Fruit fly (Drosophila melanogaster) whole organism, embryonic: ENCODE results near the gene fiz.

Experiments used
- BEAF-32 ChIP-seq: fragments of 200-800 bp; sonication (Bioruptor generic); optimal IDR thresholded peaks from 3 replicates; lab custom pipeline; 2017; ENCODE audit warnings: missing biosample characterization, missing genetic modification characterization, mild to moderate bottlenecking, moderate library complexity, missing genetic modification reagents
- C15 ChIP-seq: fragments of 200-800 bp; sonication (Bioruptor generic); IDR thresholded peaks from 3 replicates; pipeline ENCODE4 v1.3.6; 2022; ENCODE audit warnings: missing biosample characterization, missing genetic modification characterization
- CG10431 ChIP-seq: fragments of 200-800 bp; sonication (Bioruptor generic); optimal IDR thresholded peaks from 3 replicates; lab custom pipeline; 2018; ENCODE audit warnings: missing biosample characterization, mild to moderate bottlenecking, missing genetic modification characterization
- CG11504 ChIP-seq: fragments of 200-800 bp; sonication (Bioruptor generic); optimal IDR thresholded peaks from 3 replicates; lab custom pipeline; 2019; ENCODE audit warnings: missing biosample characterization, mild to moderate bottlenecking, missing genetic modification characterization, moderate library complexity
- CG12769 ChIP-seq: fragments of 200-800 bp; sonication (Bioruptor generic); optimal IDR thresholded peaks from 2 replicates; lab custom pipeline; 2019; ENCODE audit warnings: missing biosample characterization, mild to moderate bottlenecking, missing genetic modification characterization, moderate library complexity
- CG13123 ChIP-seq: fragments of 200-800 bp; sonication (Bioruptor generic); optimal IDR thresholded peaks from 2 replicates; lab custom pipeline; 2016; ENCODE audit warnings: missing biosample characterization, missing genetic modification characterization
- CG13287 ChIP-seq: fragments of 200-800 bp; sonication (Bioruptor generic); IDR thresholded peaks from 2 replicates; pipeline ENCODE4 v1.3.6; 2022; ENCODE audit warnings: missing biosample characterization, missing genetic modification characterization; ENCODE audit not compliant: partially characterized antibody
- CG14710 ChIP-seq: fragments of 200-800 bp; sonication (Bioruptor generic); optimal IDR thresholded peaks from 3 replicates; lab custom pipeline; 2019; ENCODE audit warnings: missing biosample characterization, mild to moderate bottlenecking, missing genetic modification characterization, moderate library complexity
- CG15011 ChIP-seq: fragments of 200-800 bp; sonication (Bioruptor generic); optimal IDR thresholded peaks from 3 replicates; lab custom pipeline; 2018; ENCODE audit warnings: missing biosample characterization, mild to moderate bottlenecking, missing genetic modification characterization
- CG16779 ChIP-seq: fragments of 200-800 bp; sonication (Bioruptor generic); IDR thresholded peaks from 2 replicates; pipeline ENCODE4 v1.3.6; 2022; ENCODE audit warnings: missing biosample characterization, missing genetic modification characterization
- CG16813 ChIP-seq: fragments of 200-800 bp; sonication (Bioruptor generic); IDR thresholded peaks from 3 replicates; pipeline ENCODE4 v1.3.6; 2022; ENCODE audit warnings: missing biosample characterization, missing genetic modification characterization; ENCODE audit not compliant: partially characterized antibody
- CG17912 ChIP-seq: fragments of 200-800 bp; sonication (Bioruptor generic); optimal IDR thresholded peaks from 2 replicates; lab custom pipeline; 2018; ENCODE audit warnings: missing biosample characterization, mild to moderate bottlenecking, missing genetic modification characterization
- CG18476 ChIP-seq: fragments of 200-800 bp; sonication (Bioruptor generic); optimal IDR thresholded peaks from 2 replicates; lab custom pipeline; 2016; ENCODE audit warnings: missing biosample characterization, mild to moderate bottlenecking, missing genetic modification characterization
- CG2120 ChIP-seq: fragments of 200-800 bp; sonication (Bioruptor generic); optimal IDR thresholded peaks from 3 replicates; lab custom pipeline; 2016; ENCODE audit warnings: missing biosample characterization, missing genetic modification characterization
- CG30403 ChIP-seq: fragments of 200-800 bp; sonication (Bioruptor generic); optimal IDR thresholded peaks from 3 replicates; lab custom pipeline; 2016; ENCODE audit warnings: missing biosample characterization, missing genetic modification characterization
- CG3838 ChIP-seq: fragments of 200-800 bp; sonication (Bioruptor generic); optimal IDR thresholded peaks from 3 replicates; lab custom pipeline; 2016; ENCODE audit warnings: missing biosample characterization, missing genetic modification characterization
- CG4360 ChIP-seq: fragments of 200-800 bp; sonication (Bioruptor generic); IDR thresholded peaks from 2 replicates; pipeline ENCODE4 v1.3.6; 2022; ENCODE audit warnings: missing biosample characterization, missing genetic modification characterization
- CG43689 ChIP-seq: fragments of 200-800 bp; sonication (Bioruptor generic); IDR thresholded peaks from 2 replicates; pipeline ENCODE4 v1.3.6; 2022; ENCODE audit warnings: missing biosample characterization, missing genetic modification characterization
- CG6791 ChIP-seq: fragments of 200-800 bp; sonication (Bioruptor generic); IDR thresholded peaks from 3 replicates; pipeline ENCODE4 v1.3.6; 2022; ENCODE audit warnings: missing biosample characterization, missing genetic modification characterization; ENCODE audit not compliant: partially characterized antibody
- CG7963 ChIP-seq: fragments of 200-800 bp; sonication (Bioruptor generic); IDR thresholded peaks from 3 replicates; pipeline ENCODE4 v1.3.6; 2022; ENCODE audit warnings: missing biosample characterization, missing genetic modification characterization; ENCODE audit not compliant: partially characterized antibody
- CG9437 ChIP-seq: fragments of 200-800 bp; sonication (Bioruptor generic); optimal IDR thresholded peaks from 2 replicates; lab custom pipeline; 2018; ENCODE audit warnings: missing biosample characterization, mild to moderate bottlenecking, missing genetic modification characterization
- CTCF ChIP-seq: fragments of 200-800 bp; sonication (Bioruptor generic); optimal IDR thresholded peaks from 2 replicates; lab custom pipeline; 2017; ENCODE audit warnings: missing biosample characterization, mild to moderate bottlenecking, missing genetic modification characterization, moderate library complexity
- D ChIP-seq, 2 experiments: fragments of 200-800 bp in 1 of 2; fragments of >200 bp in 1 of 2; sonication (Bioruptor generic) in 1 of 2; optimal IDR thresholded peaks; 2 replicates in 1 of 2; 3 replicates in 1 of 2; lab custom pipeline; 2017; ENCODE audit warnings: mild to moderate bottlenecking in 1 of 2, missing biosample characterization in 1 of 2, missing genetic modification characterization in 1 of 2, missing genetic modification reagents in 1 of 2
- D19A ChIP-seq: fragments of 200-800 bp; optimal IDR thresholded peaks from 3 replicates; lab custom pipeline; 2019; ENCODE audit warnings: missing biosample characterization, mild to moderate bottlenecking, missing genetic modification characterization, moderate library complexity
- Dip3 ChIP-seq: fragments of 200-800 bp; sonication (Bioruptor generic); optimal IDR thresholded peaks from 3 replicates; lab custom pipeline; 2016; ENCODE audit warnings: missing biosample characterization, missing genetic modification characterization
- Drgx ChIP-seq: fragments of 200-800 bp; sonication (Bioruptor generic); IDR thresholded peaks from 2 replicates; pipeline ENCODE4 v1.3.6; 2022; ENCODE audit warnings: missing biosample characterization, missing genetic modification characterization
- Hand ChIP-seq: fragments of 200-800 bp; sonication (Bioruptor generic); optimal IDR thresholded peaks from 2 replicates; lab custom pipeline; 2017; ENCODE audit warnings: mild to moderate bottlenecking, missing biosample characterization, missing genetic modification reagents, missing genetic modification characterization
- Hmr ChIP-seq: fragments of 200-800 bp; sonication (Bioruptor generic); optimal IDR thresholded peaks from 3 replicates; lab custom pipeline; 2017; ENCODE audit warnings: mild to moderate bottlenecking, missing biosample characterization, missing genetic modification reagents, missing genetic modification characterization
- Hmx ChIP-seq: fragments of 200-800 bp; sonication (Bioruptor generic); optimal IDR thresholded peaks from 2 replicates; lab custom pipeline; 2016; ENCODE audit warnings: missing biosample characterization, missing genetic modification characterization
- Hr39 ChIP-seq: fragments of >200 bp; optimal IDR thresholded peaks from 2 replicates; lab custom pipeline; 2017
- Mrtf ChIP-seq: fragments of 200-800 bp; sonication (Bioruptor generic); IDR thresholded peaks from 3 replicates; pipeline ENCODE4 v1.3.6; 2022; ENCODE audit warnings: missing biosample characterization, missing genetic modification characterization
- Ptx1 ChIP-seq: fragments of 200-800 bp; sonication (Bioruptor generic); IDR thresholded peaks from 2 replicates; pipeline ENCODE4 v1.3.6; 2022; ENCODE audit warnings: missing biosample characterization, missing genetic modification characterization
- Side ChIP-seq: fragments of 200-800 bp; sonication (Bioruptor generic); optimal IDR thresholded peaks from 2 replicates; lab custom pipeline; 2016; ENCODE audit warnings: missing biosample characterization, missing genetic modification characterization
- Ssrp ChIP-seq: fragments of 200-800 bp; sonication (Bioruptor generic); optimal IDR thresholded peaks from 2 replicates; lab custom pipeline; 2018; ENCODE audit warnings: missing biosample characterization, mild to moderate bottlenecking, missing genetic modification characterization, moderate library complexity
- Xbp1 ChIP-seq: fragments of 200-800 bp; sonication (Bioruptor generic); optimal IDR thresholded peaks from 3 replicates; lab custom pipeline; 2016; ENCODE audit warnings: missing biosample characterization, mild to moderate bottlenecking, missing genetic modification characterization
- ash1 ChIP-seq: fragments of 200-800 bp; sonication (Bioruptor generic); optimal IDR thresholded peaks from 2 replicates; lab custom pipeline; 2018; ENCODE audit warnings: missing biosample characterization, mild to moderate bottlenecking, missing genetic modification characterization
- bowl ChIP-seq: fragments of 200-800 bp; sonication (Bioruptor generic); IDR thresholded peaks from 2 replicates; pipeline ENCODE4 v1.3.6; 2022; ENCODE audit warnings: missing biosample characterization, missing genetic modification characterization
- bsh ChIP-seq, 2 experiments: fragments of 200-800 bp; sonication (Bioruptor generic); optimal IDR thresholded peaks; 2 replicates each; lab custom pipeline; 2017 to 2018; ENCODE audit warnings: mild to moderate bottlenecking in 2 of 2, missing biosample characterization in 2 of 2, missing genetic modification characterization in 2 of 2, moderate library complexity in 1 of 2
- crp ChIP-seq, 2 experiments: fragments of 200-800 bp; sonication (Bioruptor generic); optimal IDR thresholded peaks; 2 replicates in 1 of 2; 3 replicates in 1 of 2; lab custom pipeline; 2017; ENCODE audit warnings: missing biosample characterization in 2 of 2, missing genetic modification characterization in 2 of 2, mild to moderate bottlenecking in 1 of 2, moderate library complexity in 1 of 2
- disco-r ChIP-seq: fragments of 200-800 bp; sonication (Bioruptor generic); optimal IDR thresholded peaks from 2 replicates; lab custom pipeline; 2016; ENCODE audit warnings: missing biosample characterization, missing genetic modification characterization
- esg ChIP-seq: fragments of 200-800 bp; sonication (Bioruptor generic); conservative IDR thresholded peaks from 2 replicates; pipeline ENCODE4 v1.3.6; 2022; ENCODE audit warnings: missing biosample characterization, missing genetic modification characterization
- ewg ChIP-seq: fragments of 200-800 bp; sonication (Bioruptor generic); optimal IDR thresholded peaks from 3 replicates; lab custom pipeline; 2017; ENCODE audit warnings: mild to moderate bottlenecking, missing biosample characterization, missing genetic modification reagents, missing genetic modification characterization
- lab ChIP-seq: fragments of 200-800 bp; sonication (Bioruptor generic); optimal IDR thresholded peaks from 3 replicates; lab custom pipeline; 2017; ENCODE audit warnings: missing biosample characterization, missing genetic modification characterization, mild to moderate bottlenecking, moderate library complexity, missing genetic modification reagents
- maf-S ChIP-seq: fragments of 200-800 bp; sonication (Bioruptor generic); optimal IDR thresholded peaks from 2 replicates; lab custom pipeline; 2016; ENCODE audit warnings: missing biosample characterization, missing genetic modification characterization
- pros ChIP-seq: fragments of 200-800 bp; sonication (Bioruptor generic); optimal IDR thresholded peaks from 3 replicates; lab custom pipeline; 2019; ENCODE audit warnings: missing biosample characterization, mild to moderate bottlenecking, missing genetic modification characterization, moderate library complexity
- salm ChIP-seq: fragments of 200-800 bp; sonication (Bioruptor generic); optimal IDR thresholded peaks from 2 replicates; lab custom pipeline; 2018; ENCODE audit warnings: missing biosample characterization, mild to moderate bottlenecking, missing genetic modification characterization
- sens ChIP-seq: fragments of 200-800 bp; sonication (Bioruptor generic); peaks from one replicate; lab custom pipeline; 2016; ENCODE audit warnings: missing biosample characterization, missing genetic modification characterization
- sr ChIP-seq: fragments of 200-800 bp; sonication (Bioruptor generic); IDR thresholded peaks from 3 replicates; pipeline ENCODE4 v1.3.6; 2022; ENCODE audit warnings: missing biosample characterization, missing genetic modification characterization
- yki ChIP-seq: fragments of >200 bp; optimal IDR thresholded peaks from 3 replicates; lab custom pipeline; 2018

The fiz gene

dm6 chrX:14952845-14953720 lies 43.6 kb upstream of the fiz start, which contains the start of gene pdgy (continued):
- peak in 1 of 2 experiments; percentile 89 for TF ChIP-seq bsh (GFP tag; optimal IDR thresholded peaks at IDR 0.05; lab: Kevin White, UChicago)
- TF ChIP-seq CG18476 (GFP tag; lab: Kevin White, UChicago), result no peak
- TF ChIP-seq disco-r (GFP tag; lab: Kevin White, UChicago), result no peak
- no peak for TF ChIP-seq CG6791 (GFP tag; lab: Robert Waterston, UW)
- no peak for TF ChIP-seq Side (GFP tag; lab: Kevin White, UChicago)
- TF ChIP-seq sr (GFP tag; lab: Robert Waterston, UW), result peak; percentile 43; the same call in 1 of the 3 replicates
- no peak for TF ChIP-seq Hand (GFP tag; lab: Kevin White, UChicago)
- TF ChIP-seq Dip3 (GFP tag; lab: Kevin White, UChicago), result no peak
- TF ChIP-seq CG10431 (GFP tag; lab: Kevin White, UChicago), result peak; percentile 40
- TF ChIP-seq Hmr (GFP tag; lab: Kevin White, UChicago), result no peak
- TF ChIP-seq Hmx (GFP tag; lab: Kevin White, UChicago), result no peak
- 0 out of 3 replicates have a peak, but pooled peaks have one; percentile 30 for TF ChIP-seq CG16813
- TF ChIP-seq BEAF-32 (GFP tag; lab: Kevin White, UChicago), result no peak
- TF ChIP-seq CG30403 (GFP tag; lab: Kevin White, UChicago), result no peak
- no peak for TF ChIP-seq CG2120
- TF ChIP-seq Xbp1 (GFP tag; lab: Kevin White, UChicago), result no peak
- TF ChIP-seq Hr39 (lab: Kevin White, UChicago), result no peak
- TF ChIP-seq CG13287 (GFP tag; lab: Robert Waterston, UW), result no peak
- no peak for TF ChIP-seq maf-S
- TF ChIP-seq esg (GFP tag; lab: Robert Waterston, UW), result no peak
- TF ChIP-seq CG11504, result peak; percentile 8
- TF ChIP-seq D19A (tag; lab: Kevin White, UChicago), result peak; percentile 39
- TF ChIP-seq CG16779 (GFP tag; lab: Robert Waterston, UW), result no peak
- TF ChIP-seq CG3838 (GFP tag; lab: Kevin White, UChicago), result no peak
- TF ChIP-seq CG43689 (GFP tag; lab: Robert Waterston, UW), result no peak
- TF ChIP-seq Mrtf (GFP tag; lab: Robert Waterston, UW), result no peak
- TF ChIP-seq sens (GFP tag; lab: Kevin White, UChicago), result peak; percentile 72
- no peak for TF ChIP-seq CTCF (GFP tag; lab: Kevin White, UChicago)
- no peak for TF ChIP-seq CG7963 (GFP tag; lab: Robert Waterston, UW)
- TF ChIP-seq pros (GFP tag; lab: Kevin White, UChicago), result peak; percentile 95
- no peak for TF ChIP-seq salm (tag; lab: Kevin White, UChicago)
- TF ChIP-seq C15 (GFP tag; lab: Robert Waterston, UW), result no peak
- peak; percentile 51 for TF ChIP-seq CG9437 (GFP tag; lab: Kevin White, UChicago)
- no peak for TF ChIP-seq CG4360 (GFP tag; lab: Robert Waterston, UW)
- TF ChIP-seq CG17912 (GFP tag; lab: Kevin White, UChicago), result no peak
- 0 out of 2 replicates have a peak, but pooled peaks have one; percentile 21 for TF ChIP-seq bowl
- peak; percentile 50 for TF ChIP-seq Drgx (GFP tag; lab: Robert Waterston, UW)
- no peak for TF ChIP-seq CG15011 (GFP tag; lab: Kevin White, UChicago)
- TF ChIP-seq CG13123 (GFP tag; lab: Kevin White, UChicago), result no peak
- TF ChIP-seq Ssrp (tag; lab: Kevin White, UChicago), result no peak
- 0 out of 2 replicates have a peak, but pooled peaks have one; percentile 14 for TF ChIP-seq Ptx1 (GFP tag; lab: Robert Waterston, UW)
- TF ChIP-seq ash1 (GFP tag; lab: Kevin White, UChicago), result no peak
- TF ChIP-seq yki, result no peak
- TF ChIP-seq lab (GFP tag; lab: Kevin White, UChicago), result peak; percentile 49
- TF ChIP-seq CG12769 (tag; lab: Kevin White, UChicago), result peak; percentile 33
- TF ChIP-seq crp (GFP tag; optimal IDR thresholded peaks at IDR 0.05; lab: Kevin White, UChicago), result no peak
- no peak for TF ChIP-seq D (optimal IDR thresholded peaks at IDR 0.05; lab: Kevin White, UChicago)
- no peak for TF ChIP-seq D (GFP tag; optimal IDR thresholded peaks at IDR 0.05; lab: Kevin White, UChicago)
- peak; percentile 24 for TF ChIP-seq ewg (GFP tag; lab: Kevin White, UChicago)
- TF ChIP-seq CG14710 (tag; lab: Kevin White, UChicago), result no peak
